Fruit fly (Drosophila melanogaster): Measurements from ENCODE around the gene CG10874.
A peak's percentile ranks its signal among the peaks of the same experiment; 100 is the strongest.

The CG10874 gene

dm6 chr2L:2173604-2174003, 18.6 kb downstream of the CG10874 start:
- TF ChIP-seq Pif1B (GFP tag; optimal IDR thresholded peaks at IDR 0.05) (no peak), Snoo (tag; optimal IDR thresholded peaks at IDR 0.05) (no peak)

- TF ChIP-seq Ets98B (GFP tag; IDR thresholded peaks at IDR 0.05) (no peak), CG14655 (GFP tag; optimal IDR thresholded peaks at IDR 0.05) (no peak), CG17806 (tag; optimal IDR thresholded peaks at IDR 0.05) (no peak), CG12605 (GFP tag; IDR thresholded peaks at IDR 0.05) (no peak), CG10348 (GFP tag; IDR thresholded peaks at IDR 0.05) (no peak), CG9948 (tag; optimal IDR thresholded peaks at IDR 0.05) (no peak), Pif1B (GFP tag; optimal IDR thresholded peaks at IDR 0.05) (no peak), CG13204 (GFP tag; optimal IDR thresholded peaks at IDR 0.05) (no peak)
These were observed 19.0 kb downstream of the CG10874 start for dm6 chr2L:2173191-2173590.

DNA sequence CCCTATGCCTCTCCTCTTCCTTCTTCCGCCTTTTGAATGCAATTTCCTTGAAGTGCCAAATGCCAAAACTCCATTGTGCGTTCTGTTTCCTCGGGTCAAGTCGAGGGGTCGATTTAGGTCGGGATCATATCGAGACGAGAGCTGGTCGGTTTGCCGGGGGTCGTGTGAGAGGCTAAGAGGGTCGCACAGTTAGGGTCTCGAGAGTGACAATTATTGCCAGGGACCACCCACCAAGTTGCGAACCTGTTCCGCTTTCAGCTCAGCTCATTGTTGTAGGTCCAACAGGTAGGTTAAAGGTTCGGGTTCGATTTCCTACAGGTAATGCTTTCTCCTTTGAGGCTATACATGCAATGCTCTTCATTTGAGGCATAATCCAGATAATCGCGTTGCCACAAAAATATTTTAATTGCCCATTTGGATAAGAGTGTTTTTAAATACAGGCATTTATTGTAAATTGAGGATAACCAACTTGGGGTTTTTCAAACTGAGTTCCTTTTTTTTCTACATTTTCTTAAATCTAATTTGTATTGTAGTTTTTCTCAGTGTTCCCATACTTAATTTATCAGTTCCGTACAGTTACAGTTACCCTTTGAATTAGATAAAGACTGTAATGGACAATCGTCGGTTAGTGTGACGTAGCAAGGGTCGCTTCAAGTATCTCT, 19.6 kb downstream of the CG10874 start:
- no peak for TF ChIP-seq Pif1A (GFP tag; optimal IDR thresholded peaks at IDR 0.05)
- no peak for TF ChIP-seq CG32121 (GFP tag; IDR thresholded peaks at IDR 0.05)
- TF ChIP-seq fd96Ca (GFP tag; IDR thresholded peaks at IDR 0.05): no peak
- TF ChIP-seq Ets98B (GFP tag; IDR thresholded peaks at IDR 0.05): no peak
- no peak for TF ChIP-seq CG10348 (GFP tag; IDR thresholded peaks at IDR 0.05)
- TF ChIP-seq CG34367 (tag; optimal IDR thresholded peaks at IDR 0.05): no peak
- TF ChIP-seq Pif1B (GFP tag; optimal IDR thresholded peaks at IDR 0.05): no peak
- no peak for TF ChIP-seq CG13204 (GFP tag; optimal IDR thresholded peaks at IDR 0.05)
- no peak for TF ChIP-seq CG8159 (tag; optimal IDR thresholded peaks at IDR 0.05)
- TF ChIP-seq EcR (GFP tag; optimal IDR thresholded peaks at IDR 0.05): no peak

DNA sequence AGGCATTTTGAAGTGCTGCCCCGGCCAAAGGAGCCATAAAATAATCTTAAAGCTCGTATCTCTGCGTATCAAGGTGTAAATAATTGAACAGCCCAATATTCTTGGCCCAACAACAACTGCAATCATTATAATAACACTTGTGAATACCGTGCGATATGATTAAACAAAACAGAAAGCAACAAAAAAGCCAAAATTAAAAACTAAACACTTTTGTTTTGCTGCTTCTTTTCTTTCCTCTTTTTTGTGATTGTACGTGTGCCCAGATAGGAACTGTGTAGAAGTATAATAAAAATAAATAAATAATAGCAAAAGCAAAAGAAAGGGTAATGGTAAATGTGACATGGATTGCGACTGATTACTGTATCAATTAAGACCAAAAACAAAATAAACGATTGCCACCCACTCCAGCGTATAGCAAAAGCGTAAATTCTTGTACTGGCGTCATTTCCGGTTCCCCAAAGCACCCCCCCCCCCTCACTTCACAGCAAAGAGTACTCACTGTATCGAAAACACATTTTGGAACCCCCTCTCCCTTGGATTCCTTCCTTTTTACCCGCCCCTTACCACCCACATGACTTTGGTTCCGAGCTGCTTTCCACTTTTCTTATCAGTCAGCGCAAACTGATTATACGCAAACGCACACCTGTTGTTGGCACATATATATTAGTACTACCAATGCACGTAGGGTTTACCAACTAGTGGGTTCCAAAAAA, 20.7 kb downstream of the CG10874 start:
- TF ChIP-seq D1 (tag; optimal IDR thresholded peaks at IDR 0.05): no peak
- TF ChIP-seq CG17806 (tag; optimal IDR thresholded peaks at IDR 0.05): no peak
- no peak for TF ChIP-seq CG15710 (tag; optimal IDR thresholded peaks at IDR 0.05)
- TF ChIP-seq Ets98B (GFP tag; IDR thresholded peaks at IDR 0.05): no peak
- TF ChIP-seq rn (GFP tag; IDR thresholded peaks at IDR 0.05): no peak
- TF ChIP-seq CG34367 (tag; optimal IDR thresholded peaks at IDR 0.05): no peak
- no peak for TF ChIP-seq EcR (GFP tag; optimal IDR thresholded peaks at IDR 0.05)
- no peak for TF ChIP-seq gl (tag; optimal IDR thresholded peaks at IDR 0.05)
- TF ChIP-seq CG9948 (tag; optimal IDR thresholded peaks at IDR 0.05): no peak
- TF ChIP-seq Pif1B (GFP tag; optimal IDR thresholded peaks at IDR 0.05): no peak
- no peak for TF ChIP-seq CG13204 (GFP tag; optimal IDR thresholded peaks at IDR 0.05)
- TF ChIP-seq Snoo (tag; optimal IDR thresholded peaks at IDR 0.05): no peak
- no peak for TF ChIP-seq Pif1A (GFP tag; optimal IDR thresholded peaks at IDR 0.05)
- TF ChIP-seq CG14655 (GFP tag; optimal IDR thresholded peaks at IDR 0.05): no peak
- TF ChIP-seq CG10348 (GFP tag; IDR thresholded peaks at IDR 0.05): no peak

DNA sequence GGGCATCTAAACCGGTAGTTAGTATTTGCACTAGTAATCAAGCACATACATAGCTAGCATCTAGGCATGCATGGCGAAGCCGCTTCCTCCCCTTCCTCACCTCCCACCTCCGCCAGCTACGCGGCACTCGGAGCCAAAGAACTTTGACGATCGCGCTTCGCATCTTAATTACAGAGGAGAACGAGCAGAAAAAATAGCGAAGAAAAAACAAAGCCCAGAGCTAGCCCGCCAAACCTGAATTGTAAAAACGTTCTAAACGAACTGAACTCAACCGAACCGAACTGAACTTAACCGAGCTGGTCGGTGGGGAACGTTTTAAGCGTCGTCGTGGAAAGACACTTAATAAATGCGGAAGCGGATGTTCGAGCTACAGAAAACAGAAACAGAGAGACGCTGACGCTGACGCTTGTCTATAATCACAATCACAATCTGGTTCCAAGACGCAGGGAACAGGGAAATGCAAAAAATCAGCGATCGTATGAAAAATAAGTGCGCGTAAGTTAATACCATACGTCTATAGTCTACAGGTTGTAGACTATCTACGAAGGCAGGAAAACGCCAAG, 23.2 kb downstream of the CG10874 start:
- TF ChIP-seq EcR (GFP tag; optimal IDR thresholded peaks at IDR 0.05) (peak; percentile 95), CG17806 (tag; optimal IDR thresholded peaks at IDR 0.05) (no peak), Snoo (tag; optimal IDR thresholded peaks at IDR 0.05) (no peak), Pif1B (GFP tag; optimal IDR thresholded peaks at IDR 0.05) (no peak), CG12605 (GFP tag; IDR thresholded peaks at IDR 0.05) (no peak), CG13204 (GFP tag; optimal IDR thresholded peaks at IDR 0.05) (peak; percentile 69)

dm6 chr2L:2168184-2168893, 23.8 kb downstream of the CG10874 start:
- TF ChIP-seq gl (tag; optimal IDR thresholded peaks at IDR 0.05): peak; percentile 43
- TF ChIP-seq CG14655 (GFP tag; optimal IDR thresholded peaks at IDR 0.05): peak; percentile 91
- peak; percentile 68 for TF ChIP-seq rn (GFP tag; IDR thresholded peaks at IDR 0.05)
- peak; percentile 46; the same call in 1 of the 2 replicates for TF ChIP-seq CG12605 (GFP tag; IDR thresholded peaks at IDR 0.05)
- peak; percentile 76 for TF ChIP-seq Pif1B (GFP tag; optimal IDR thresholded peaks at IDR 0.05)
- peak; percentile 91 for TF ChIP-seq CG4496 (GFP tag; IDR thresholded peaks at IDR 0.05)
- TF ChIP-seq CG34367 (tag; optimal IDR thresholded peaks at IDR 0.05): peak; percentile 63
- TF ChIP-seq fd96Ca (GFP tag; IDR thresholded peaks at IDR 0.05): peak; percentile 94
- no peak for TF ChIP-seq Snoo (tag; optimal IDR thresholded peaks at IDR 0.05)
- peak; percentile 52 for TF ChIP-seq CG32121 (GFP tag; IDR thresholded peaks at IDR 0.05)
- no peak for TF ChIP-seq D1 (tag; optimal IDR thresholded peaks at IDR 0.05)
- TF ChIP-seq CG8159 (tag; optimal IDR thresholded peaks at IDR 0.05): peak; percentile 73
- TF ChIP-seq CG13204 (GFP tag; optimal IDR thresholded peaks at IDR 0.05): no peak
- TF ChIP-seq CG17806 (tag; optimal IDR thresholded peaks at IDR 0.05): peak; percentile 81
- TF ChIP-seq EcR (GFP tag; optimal IDR thresholded peaks at IDR 0.05): no peak
- TF ChIP-seq CG8301 (tag; optimal IDR thresholded peaks at IDR 0.05): peak; percentile 91
- TF ChIP-seq Pif1A (GFP tag; optimal IDR thresholded peaks at IDR 0.05): peak; percentile 71
- peak; percentile 79 for TF ChIP-seq CG9948 (tag; optimal IDR thresholded peaks at IDR 0.05)
- TF ChIP-seq Ets98B (GFP tag; IDR thresholded peaks at IDR 0.05): peak; percentile 80
- TF ChIP-seq CG10348 (GFP tag; IDR thresholded peaks at IDR 0.05): no peak
- TF ChIP-seq CG15710 (tag; optimal IDR thresholded peaks at IDR 0.05): peak; percentile 19
